Worm (Caenorhabditis elegans): ENCODE results near the gene mrps-21.

ce11 chrIV:4650624-4651094 lies 8.7 kb downstream of the mrps-21 start, which contains the start of gene ubc-9:
- TF ChIP-seq unc-62 (GFP tag; optimal IDR thresholded peaks at IDR 0.05) (no peak), snpc-4 (tag; optimal IDR thresholded peaks at IDR 0.05) (no peak), elt-3 (tag; optimal IDR thresholded peaks at IDR 0.05) (no peak), mep-1 (tag; optimal IDR thresholded peaks at IDR 0.05) (peak; percentile 78), hlh-1 (tag; optimal IDR thresholded peaks at IDR 0.05) (no peak), mls-2 (tag; optimal IDR thresholded peaks at IDR 0.05) (peak; percentile 60), lin-13 (tag; optimal IDR thresholded peaks at IDR 0.05) (peak; percentile 34), nhr-28 (tag; optimal IDR thresholded peaks at IDR 0.05) (no peak), nhr-2 (tag; optimal IDR thresholded peaks at IDR 0.05) (no peak), elt-1 (tag; optimal IDR thresholded peaks at IDR 0.05; ENCODE audit: borderline replicate concordance, insufficient read depth) (no peak)

Measured in whole organism, mixed stage, embryonic.